Worm (Caenorhabditis elegans): ENCODE results near the gene cutl-2.

DNA sequence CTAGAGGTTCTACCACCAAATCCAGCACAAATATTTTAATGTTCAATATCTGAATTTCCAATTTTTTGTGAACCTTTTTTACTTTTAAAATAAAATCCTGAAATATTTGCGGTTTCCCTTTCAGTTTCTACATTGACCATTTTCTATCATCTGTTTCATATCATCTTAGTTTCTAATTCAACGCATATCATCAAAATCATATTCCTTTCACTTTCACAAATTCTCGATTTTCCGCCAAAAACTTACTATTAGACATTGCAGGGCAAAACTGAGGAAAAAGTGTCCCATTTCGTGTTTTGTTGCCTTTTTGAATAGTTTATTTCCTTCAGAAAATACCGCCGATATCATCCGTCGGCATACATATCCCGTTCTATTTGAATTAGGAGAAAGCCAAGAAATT lies 583 bp upstream of the cutl-2 start:
- no peak for TF ChIP-seq egrh-3 (GFP tag; IDR thresholded peaks at IDR 0.05)
- TF ChIP-seq snpc-1.1 (tag; optimal IDR thresholded peaks at IDR 0.05; ENCODE audit: insufficient read depth), result no peak
- TF ChIP-seq unc-130 (GFP tag; optimal IDR thresholded peaks at IDR 0.05), result no peak
- no peak for TF ChIP-seq nhr-120 (GFP tag; IDR thresholded peaks at IDR 0.05)
- TF ChIP-seq snpc-4 (GFP tag; optimal IDR thresholded peaks at IDR 0.05), result no peak
- no peak for TF ChIP-seq snpc-4 (tag; optimal IDR thresholded peaks at IDR 0.05)
- TF ChIP-seq attf-5 (GFP tag; optimal IDR thresholded peaks at IDR 0.05), result no peak

Data from whole organism, young adult.